Worm (Caenorhabditis elegans): ENCODE measurements around the gene K11H12.1.

DNA sequence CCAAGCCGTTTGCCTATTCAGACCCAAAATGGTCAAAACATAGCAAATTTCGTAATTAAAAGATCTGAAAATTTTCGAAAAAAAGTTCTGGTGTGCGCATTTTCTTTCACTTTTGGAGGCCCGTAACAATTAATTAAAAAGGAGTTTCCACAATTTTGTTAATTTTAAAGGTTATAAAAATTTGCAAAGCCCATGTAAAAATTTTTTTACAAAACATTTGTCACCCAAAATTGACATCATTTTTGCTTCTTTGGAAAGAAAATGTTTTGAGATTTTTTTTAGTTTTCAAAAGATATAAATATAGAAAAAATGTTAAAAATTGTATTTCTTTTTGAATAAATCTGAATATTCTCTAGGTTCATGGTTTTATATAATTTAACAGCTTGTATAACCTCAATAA is 13.8 kb upstream of the K11H12.1 start, which contains the start of gene K11H12.6:
- TF ChIP-seq skn-1 (tag; optimal IDR thresholded peaks at IDR 0.05) (no peak), nhr-12 (tag; optimal IDR thresholded peaks at IDR 0.05) (no peak), ZK546.5 (tag; optimal IDR thresholded peaks at IDR 0.05) (no peak), ceh-16 (tag; optimal IDR thresholded peaks at IDR 0.05) (no peak), ztf-11 (tag; optimal IDR thresholded peaks at IDR 0.05) (no peak), unc-62 (GFP tag; optimal IDR thresholded peaks at IDR 0.05) (no peak), zag-1 (tag; optimal IDR thresholded peaks at IDR 0.05) (no peak), ceh-82 (tag; optimal IDR thresholded peaks at IDR 0.05) (no peak), nhr-77 (tag; optimal IDR thresholded peaks at IDR 0.05) (no peak)
